Fruit fly (Drosophila melanogaster) whole organism, embryonic: Measurements from ENCODE around the gene Cyp310a1.

ENCODE experiments used
- Asciz ChIP-seq: fragments of 200-800 bp; sonication (Bioruptor generic); optimal IDR thresholded peaks from 2 replicates; lab custom pipeline; 2017; ENCODE audit warnings: missing biosample characterization, mild to moderate bottlenecking, missing genetic modification characterization, missing genetic modification reagents
- B-H1 ChIP-seq: fragments of 200-800 bp; sonication (Bioruptor generic); IDR thresholded peaks from 3 replicates; pipeline ENCODE4 v1.3.6; 2022; ENCODE audit warnings: missing biosample characterization, missing genetic modification characterization
- CG10274 ChIP-seq: fragments of 200-800 bp; sonication (Bioruptor generic); optimal IDR thresholded peaks from 3 replicates; lab custom pipeline; 2017; ENCODE audit warnings: missing biosample characterization, mild to moderate bottlenecking, missing genetic modification characterization
- CG10321 ChIP-seq: fragments of 200-800 bp; sonication (Bioruptor generic); IDR thresholded peaks from 2 replicates; pipeline ENCODE4 v1.3.6; 2022; ENCODE audit warnings: missing biosample characterization, missing genetic modification characterization
- CG11247 ChIP-seq: fragments of 200-800 bp; sonication (Bioruptor generic); IDR thresholded peaks from 2 replicates; pipeline ENCODE4 v1.3.6; 2022; ENCODE audit warnings: missing biosample characterization, missing genetic modification characterization
- CG11456 ChIP-seq: fragments of 200-800 bp; sonication (Bioruptor generic); IDR thresholded peaks from 3 replicates; pipeline ENCODE4 v1.3.6; 2022; ENCODE audit warnings: missing biosample characterization, missing genetic modification characterization
- CG13287 ChIP-seq: fragments of 200-800 bp; sonication (Bioruptor generic); IDR thresholded peaks from 2 replicates; pipeline ENCODE4 v1.3.6; 2022; ENCODE audit warnings: missing biosample characterization, missing genetic modification characterization; ENCODE audit not compliant: partially characterized antibody
- CG13424 ChIP-seq: fragments of 200-800 bp; sonication (Bioruptor generic); optimal IDR thresholded peaks from 2 replicates; lab custom pipeline; 2019; ENCODE audit warnings: missing biosample characterization, mild to moderate bottlenecking, missing genetic modification characterization, moderate library complexity
- CG15011 ChIP-seq: fragments of 200-800 bp; sonication (Bioruptor generic); optimal IDR thresholded peaks from 3 replicates; lab custom pipeline; 2018; ENCODE audit warnings: missing biosample characterization, mild to moderate bottlenecking, missing genetic modification characterization
- CG31365 ChIP-seq: fragments of 200-800 bp; sonication (Bioruptor generic); optimal IDR thresholded peaks from 2 replicates; lab custom pipeline; 2018; ENCODE audit warnings: missing biosample characterization, mild to moderate bottlenecking, missing genetic modification characterization
- CG3995 ChIP-seq: fragments of 200-800 bp; sonication (Bioruptor generic); optimal IDR thresholded peaks from 3 replicates; lab custom pipeline; 2016; ENCODE audit warnings: missing biosample characterization, missing genetic modification characterization
- CG42726 ChIP-seq: fragments of 200-800 bp; sonication (Bioruptor generic); IDR thresholded peaks from 2 replicates; pipeline ENCODE4 v1.3.6; 2022; ENCODE audit warnings: missing biosample characterization, missing genetic modification characterization; ENCODE audit not compliant: partially characterized antibody
- CG5953 ChIP-seq: fragments of 200-800 bp; sonication (Bioruptor generic); IDR thresholded peaks from 2 replicates; pipeline ENCODE4 v1.3.6; 2022; ENCODE audit warnings: missing biosample characterization, missing genetic modification characterization
- CG6175 ChIP-seq: fragments of 200-800 bp; sonication (Bioruptor generic); IDR thresholded peaks from 3 replicates; pipeline ENCODE4 v1.3.6; 2022; ENCODE audit warnings: missing biosample characterization, missing genetic modification characterization
- CG6272 ChIP-seq: fragments of 200-800 bp; sonication (Bioruptor generic); IDR thresholded peaks from 2 replicates; pipeline ENCODE4 v1.3.6; 2022; ENCODE audit warnings: missing biosample characterization, missing genetic modification characterization
- CG6791 ChIP-seq: fragments of 200-800 bp; sonication (Bioruptor generic); IDR thresholded peaks from 3 replicates; pipeline ENCODE4 v1.3.6; 2022; ENCODE audit warnings: missing biosample characterization, missing genetic modification characterization; ENCODE audit not compliant: partially characterized antibody
- CG7928 ChIP-seq: fragments of 200-800 bp; sonication (Bioruptor generic); optimal IDR thresholded peaks from 2 replicates; lab custom pipeline; 2017; ENCODE audit warnings: missing biosample characterization, mild to moderate bottlenecking, missing genetic modification characterization
- CG8290 ChIP-seq, 3 experiments: fragments of 200-800 bp; sonication (Bioruptor generic); optimal IDR thresholded peaks; 2 replicates each; lab custom pipeline; 2016 to 2019; ENCODE audit warnings: missing biosample characterization in 3 of 3, missing genetic modification characterization in 3 of 3, mild to moderate bottlenecking in 2 of 3, moderate library complexity in 1 of 3
- CG8765 ChIP-seq: fragments of 200-800 bp; sonication (Bioruptor generic); IDR thresholded peaks from 2 replicates; pipeline ENCODE4 v1.3.6; 2022; ENCODE audit warnings: missing biosample characterization, missing genetic modification characterization
- Chrac-16 ChIP-seq: fragments of 200-800 bp; sonication (Bioruptor generic); optimal IDR thresholded peaks from 3 replicates; lab custom pipeline; 2016; ENCODE audit warnings: missing biosample characterization, missing genetic modification characterization
- Dad ChIP-seq: fragments of 200-800 bp; sonication (Bioruptor generic); optimal IDR thresholded peaks from 3 replicates; lab custom pipeline; 2016; ENCODE audit warnings: missing biosample characterization, missing genetic modification characterization
- Elba2 ChIP-seq: fragments of 200-800 bp; sonication (Bioruptor generic); optimal IDR thresholded peaks from 3 replicates; lab custom pipeline; 2016; ENCODE audit warnings: missing biosample characterization, missing genetic modification characterization
- Fer2 ChIP-seq: fragments of 200-800 bp; sonication (Bioruptor generic); optimal IDR thresholded peaks from 2 replicates; lab custom pipeline; 2018; ENCODE audit warnings: missing biosample characterization, mild to moderate bottlenecking, missing genetic modification characterization, moderate library complexity
- Hr78 ChIP-seq, 2 experiments: fragments of 200-800 bp in 1 of 2; fragments of >200 bp in 1 of 2; sonication (Bioruptor generic) in 1 of 2; optimal IDR thresholded peaks; 2 replicates each; lab custom pipeline; 2017 to 2019; ENCODE audit warnings: missing biosample characterization in 2 of 2, missing genetic modification characterization in 2 of 2, mild to moderate bottlenecking in 1 of 2, moderate library complexity in 1 of 2
- Mad ChIP-seq: fragments of 200-800 bp; sonication (Bioruptor generic); optimal IDR thresholded peaks from 2 replicates; lab custom pipeline; 2016; ENCODE audit warnings: missing biosample characterization, missing genetic modification characterization
- Nf-YA ChIP-seq: fragments of 200-800 bp; sonication (Bioruptor generic); IDR thresholded peaks from 2 replicates; pipeline ENCODE4 v1.3.6; 2022; ENCODE audit warnings: missing biosample characterization, missing genetic modification characterization
- Nf-YB ChIP-seq: fragments of 200-800 bp; sonication (Bioruptor generic); optimal IDR thresholded peaks from 3 replicates; lab custom pipeline; 2019; ENCODE audit warnings: missing biosample characterization, mild to moderate bottlenecking, missing genetic modification characterization, moderate library complexity
- Pdp1 ChIP-seq, 2 experiments: fragments of 200-800 bp; sonication (Bioruptor generic); optimal IDR thresholded peaks; 3 replicates each; lab custom pipeline; 2016; ENCODE audit warnings: missing biosample characterization in 2 of 2, missing genetic modification characterization in 2 of 2, mild to moderate bottlenecking in 1 of 2, moderate library complexity in 1 of 2
- Rx ChIP-seq: fragments of 200-800 bp; sonication (Bioruptor generic); IDR thresholded peaks from 2 replicates; pipeline ENCODE4 v1.3.6; 2022; ENCODE audit warnings: missing biosample characterization, missing genetic modification characterization
- TFAM ChIP-seq: fragments of 200-800 bp; sonication (Bioruptor generic); optimal IDR thresholded peaks from 2 replicates; lab custom pipeline; 2017; ENCODE audit warnings: missing biosample characterization, missing genetic modification characterization, inconsistent platforms
- abd-A ChIP-seq: fragments of 200-800 bp; sonication (Bioruptor generic); optimal IDR thresholded peaks from 3 replicates; lab custom pipeline; 2019; ENCODE audit warnings: missing biosample characterization, mild to moderate bottlenecking, missing genetic modification characterization, moderate library complexity
- chif ChIP-seq, 2 experiments: fragments of 200-800 bp; sonication (Bioruptor generic); optimal IDR thresholded peaks; 3 replicates each; lab custom pipeline; 2016; ENCODE audit warnings: missing biosample characterization in 2 of 2, missing genetic modification characterization in 2 of 2
- ci ChIP-seq: fragments of 200-800 bp; sonication (Bioruptor generic); IDR thresholded peaks from 3 replicates; pipeline ENCODE4 v1.3.6; 2022; ENCODE audit warnings: missing biosample characterization, missing genetic modification characterization
- crol ChIP-seq: fragments of 200-800 bp; sonication (Bioruptor generic); IDR thresholded peaks from 2 replicates; pipeline ENCODE4 v1.3.6; 2022; ENCODE audit warnings: missing biosample characterization, missing genetic modification characterization
- dati ChIP-seq: fragments of 200-800 bp; sonication (Bioruptor generic); IDR thresholded peaks from 2 replicates; pipeline ENCODE4 v1.3.6; 2022; ENCODE audit warnings: missing biosample characterization, missing genetic modification characterization
- eve ChIP-seq, 2 experiments: fragments of >200 bp; optimal IDR thresholded peaks; 2 replicates each; lab custom pipeline; 2017; ENCODE audit warnings: missing biosample characterization in 2 of 2, missing genetic modification characterization in 2 of 2
- hbn ChIP-seq: fragments of 200-800 bp; sonication (Bioruptor generic); IDR thresholded peaks from 2 replicates; pipeline ENCODE4 v1.3.6; 2022; ENCODE audit warnings: missing biosample characterization, missing genetic modification characterization; ENCODE audit not compliant: partially characterized antibody
- klu ChIP-seq: fragments of 200-800 bp; sonication (Bioruptor generic); IDR thresholded peaks from 2 replicates; pipeline ENCODE4 v1.3.6; 2022; ENCODE audit warnings: missing biosample characterization, missing genetic modification characterization
- odd ChIP-seq: fragments of 200-800 bp; sonication (Bioruptor generic); optimal IDR thresholded peaks from 2 replicates; lab custom pipeline; 2017; ENCODE audit warnings: missing biosample characterization, mild to moderate bottlenecking, missing genetic modification characterization
- p53 ChIP-seq: fragments of 200-800 bp; sonication (Bioruptor generic); optimal IDR thresholded peaks from 2 replicates; lab custom pipeline; 2016; ENCODE audit warnings: missing biosample characterization, missing genetic modification characterization
- pfk ChIP-seq: fragments of 200-800 bp; sonication (Bioruptor generic); optimal IDR thresholded peaks from 2 replicates; lab custom pipeline; 2018; ENCODE audit warnings: missing biosample characterization, mild to moderate bottlenecking, missing genetic modification characterization, moderate library complexity
- pros ChIP-seq: fragments of 200-800 bp; sonication (Bioruptor generic); optimal IDR thresholded peaks from 3 replicates; lab custom pipeline; 2019; ENCODE audit warnings: missing biosample characterization, mild to moderate bottlenecking, missing genetic modification characterization, moderate library complexity
- repo ChIP-seq: fragments of 200-800 bp; sonication (Bioruptor generic); optimal IDR thresholded peaks from 2 replicates; lab custom pipeline; 2016; ENCODE audit warnings: missing biosample characterization, missing genetic modification characterization
- schlank ChIP-seq: fragments of 200-800 bp; sonication (Bioruptor generic); optimal IDR thresholded peaks from 2 replicates; lab custom pipeline; 2018; ENCODE audit warnings: missing biosample characterization, mild to moderate bottlenecking, missing genetic modification characterization
- sim ChIP-seq: fragments of 200-800 bp; sonication (Bioruptor generic); IDR thresholded peaks from 2 replicates; pipeline ENCODE4 v1.3.6; 2022; ENCODE audit warnings: missing biosample characterization, missing genetic modification characterization
- tap ChIP-seq: fragments of 200-800 bp; optimal IDR thresholded peaks from 3 replicates; lab custom pipeline; 2019; ENCODE audit warnings: missing biosample characterization, mild to moderate bottlenecking, missing genetic modification characterization, moderate library complexity
- ttk ChIP-seq: fragments of 200-800 bp; sonication (Bioruptor generic); IDR thresholded peaks from 2 replicates; pipeline ENCODE4 v2.1.2; 2022; ENCODE audit warnings: missing biosample characterization, missing genetic modification characterization
- twi ChIP-seq: fragments of 200-800 bp; optimal IDR thresholded peaks from 2 replicates; lab custom pipeline; 2019; ENCODE audit warnings: missing biosample characterization, mild to moderate bottlenecking, missing genetic modification characterization, moderate library complexity
- tx ChIP-seq: fragments of 200-800 bp; sonication (Bioruptor generic); optimal IDR thresholded peaks from 2 replicates; lab custom pipeline; 2016; ENCODE audit warnings: missing biosample characterization, missing genetic modification characterization
- unc-4 ChIP-seq: fragments of 200-800 bp; sonication (Bioruptor generic); IDR thresholded peaks from 2 replicates; pipeline ENCODE4 v1.3.6; 2022; ENCODE audit warnings: missing biosample characterization, missing genetic modification characterization; ENCODE audit not compliant: partially characterized antibody

Cyp310a1 gene

dm6 chr2L:18653328-18653675, 492 bp upstream of the Cyp310a1 start (continued):
- TF ChIP-seq crol (GFP tag; lab: Robert Waterston, UW) (0 out of 2 replicates have a peak, but pooled peaks have one; percentile 12), Fer2 (tag; lab: Kevin White, UChicago) (no peak), CG5953 (GFP tag; lab: Robert Waterston, UW) (peak; percentile 10; the same call in 1 of the 2 replicates), tap (peak; percentile 78), Rx (GFP tag; lab: Robert Waterston, UW) (peak; percentile 73), Hr78 (GFP tag; optimal IDR thresholded peaks at IDR 0.05; lab: Kevin White, UChicago) (peak in 1 of 2 experiments; percentile 53), klu (GFP tag; lab: Robert Waterston, UW) (no peak), odd (GFP tag; lab: Kevin White, UChicago) (no peak), B-H1 (GFP tag; lab: Robert Waterston, UW) (peak; percentile 78), CG6272 (GFP tag; lab: Robert Waterston, UW) (peak; percentile 47), pfk (no peak), Nf-YA (GFP tag; lab: Robert Waterston, UW) (peak; percentile 41; the same call in 1 of the 2 replicates), Dad (GFP tag; lab: Kevin White, UChicago) (peak; percentile 65), Mad (GFP tag; lab: Kevin White, UChicago) (peak; percentile 23), CG6175 (peak; percentile 45; the same call in 1 of the 3 replicates), ci (GFP tag; lab: Robert Waterston, UW) (peak; percentile 87), TFAM (peak; percentile 42), dati (GFP tag; lab: Robert Waterston, UW) (peak; percentile 43; the same call in 1 of the 2 replicates), CG10321 (no peak), repo (GFP tag; lab: Kevin White, UChicago) (peak; percentile 17), Nf-YB (GFP tag; lab: Kevin White, UChicago) (peak; percentile 3), CG13287 (GFP tag; lab: Robert Waterston, UW) (no peak), sim (GFP tag; lab: Robert Waterston, UW) (0 out of 2 replicates have a peak, but pooled peaks have one; percentile 21), schlank (no peak), CG11456 (GFP tag; lab: Robert Waterston, UW) (peak; percentile 71; the same call in 2 of the 3 replicates), CG42726 (GFP tag; lab: Robert Waterston, UW) (no peak), unc-4 (GFP tag; lab: Robert Waterston, UW) (no peak), CG7928 (GFP tag; lab: Kevin White, UChicago) (no peak), Asciz (GFP tag; lab: Kevin White, UChicago) (peak; percentile 70), CG15011 (peak; percentile 44), Chrac-16 (GFP tag; lab: Kevin White, UChicago) (peak; percentile 15), CG3995 (GFP tag; lab: Kevin White, UChicago) (no peak), CG6791 (no peak), tx (GFP tag; lab: Kevin White, UChicago) (no peak), p53 (GFP tag; lab: Kevin White, UChicago) (no peak), hbn (no peak), eve (GFP tag; optimal IDR thresholded peaks at IDR 0.05; lab: Kevin White, UChicago) (peak in 1 of 2 experiments; percentile 87), twi (tag; lab: Kevin White, UChicago) (peak; percentile 61), abd-A (tag; lab: Kevin White, UChicago) (no peak), Elba2 (no peak), CG11247 (GFP tag; lab: Robert Waterston, UW) (peak; percentile 48; the same call in 1 of the 2 replicates), CG8290 (GFP tag; optimal IDR thresholded peaks at IDR 0.05; lab: Kevin White, UChicago) (peak; percentile 4), CG8290 (tag; optimal IDR thresholded peaks at IDR 0.05; lab: Kevin White, UChicago) (peak in 1 of 2 experiments; percentile 52), chif (GFP tag; optimal IDR thresholded peaks at IDR 0.05; lab: Kevin White, UChicago) (peak; percentile 42 to 80), ttk (GFP tag; lab: Robert Waterston, UW) (peak; percentile 75), Pdp1 (GFP tag; optimal IDR thresholded peaks at IDR 0.05; lab: Kevin White, UChicago) (peak; percentile 51 to 75), CG8765 (GFP tag; lab: Robert Waterston, UW) (peak; percentile 55; the same call in 1 of the 2 replicates), CG10274 (GFP tag; lab: Kevin White, UChicago) (peak; percentile 44), pros (no peak), CG13424 (tag; lab: Kevin White, UChicago) (peak; percentile 39), CG31365 (tag; lab: Kevin White, UChicago) (peak; percentile 20)
